Fruit fly (Drosophila melanogaster) whole organism, embryonic: ENCODE data around the gene mof.

Experiments
- CG11504 ChIP-seq: fragments of 200-800 bp; sonication (Bioruptor generic); optimal IDR thresholded peaks from 3 replicates; lab custom pipeline; 2019; ENCODE audit warnings: missing biosample characterization, mild to moderate bottlenecking, missing genetic modification characterization, moderate library complexity
- CG14860 ChIP-seq: fragments of 200-800 bp; sonication (Bioruptor generic); IDR thresholded peaks from 3 replicates; pipeline ENCODE4 v1.3.6; 2022; ENCODE audit warnings: missing biosample characterization, missing genetic modification characterization; ENCODE audit not compliant: partially characterized antibody
- CG15601 ChIP-seq: fragments of 200-800 bp; sonication (Bioruptor generic); optimal IDR thresholded peaks from 3 replicates; lab custom pipeline; 2019; ENCODE audit warnings: missing biosample characterization, mild to moderate bottlenecking, missing genetic modification characterization, moderate library complexity
- CG1603 ChIP-seq: fragments of 200-800 bp; sonication (Bioruptor generic); optimal IDR thresholded peaks from 2 replicates; lab custom pipeline; 2019; ENCODE audit warnings: missing biosample characterization, mild to moderate bottlenecking, missing genetic modification characterization, moderate library complexity
- CG17186 ChIP-seq: fragments of 200-800 bp; sonication (Bioruptor generic); optimal IDR thresholded peaks from 3 replicates; lab custom pipeline; 2017; ENCODE audit warnings: missing biosample characterization, missing genetic modification reagents, missing genetic modification characterization
- CG1792 ChIP-seq: fragments of 200-800 bp; sonication (Bioruptor generic); optimal IDR thresholded peaks from 2 replicates; lab custom pipeline; 2016; ENCODE audit warnings: missing biosample characterization, missing genetic modification characterization
- CG30020 ChIP-seq: fragments of 200-800 bp; optimal IDR thresholded peaks from 2 replicates; lab custom pipeline; 2019; ENCODE audit warnings: missing biosample characterization, mild to moderate bottlenecking, missing genetic modification characterization, moderate library complexity
- CG34224 ChIP-seq: fragments of 200-800 bp; sonication (Bioruptor generic); IDR thresholded peaks from 3 replicates; pipeline ENCODE4 v1.3.6; 2022; ENCODE audit warnings: missing biosample characterization, missing genetic modification characterization; ENCODE audit not compliant: partially characterized antibody
- CG3995 ChIP-seq: fragments of 200-800 bp; sonication (Bioruptor generic); optimal IDR thresholded peaks from 3 replicates; lab custom pipeline; 2016; ENCODE audit warnings: missing biosample characterization, missing genetic modification characterization
- CG4424 ChIP-seq: fragments of 200-800 bp; sonication (Bioruptor generic); optimal IDR thresholded peaks from 3 replicates; lab custom pipeline; 2016; ENCODE audit warnings: missing biosample characterization, missing genetic modification characterization
- CG6272 ChIP-seq: fragments of 200-800 bp; sonication (Bioruptor generic); IDR thresholded peaks from 2 replicates; pipeline ENCODE4 v1.3.6; 2022; ENCODE audit warnings: missing biosample characterization, missing genetic modification characterization
- CG6689 ChIP-seq: fragments of 200-800 bp; sonication (Bioruptor generic); IDR thresholded peaks from 2 replicates; pipeline ENCODE4 v1.3.6; 2022; ENCODE audit warnings: missing biosample characterization, missing genetic modification characterization
- CG7786 ChIP-seq: fragments of 200-800 bp; sonication (Bioruptor generic); optimal IDR thresholded peaks from 2 replicates; lab custom pipeline; 2016; ENCODE audit warnings: missing biosample characterization, missing genetic modification characterization
- CrebB ChIP-seq: fragments of 200-800 bp; sonication (Bioruptor generic); optimal IDR thresholded peaks from 3 replicates; lab custom pipeline; 2018; ENCODE audit warnings: missing biosample characterization, mild to moderate bottlenecking, missing genetic modification characterization
- Dad ChIP-seq: fragments of 200-800 bp; sonication (Bioruptor generic); optimal IDR thresholded peaks from 3 replicates; lab custom pipeline; 2016; ENCODE audit warnings: missing biosample characterization, missing genetic modification characterization
- Dll ChIP-seq: fragments of 200-800 bp; sonication (Bioruptor generic); IDR thresholded peaks from 4 replicates; pipeline ENCODE4 v1.3.6; 2022; ENCODE audit warnings: missing biosample characterization, missing genetic modification characterization; ENCODE audit not compliant: partially characterized antibody
- Fer2 ChIP-seq: fragments of 200-800 bp; sonication (Bioruptor generic); optimal IDR thresholded peaks from 2 replicates; lab custom pipeline; 2018; ENCODE audit warnings: missing biosample characterization, mild to moderate bottlenecking, missing genetic modification characterization, moderate library complexity
- Fer3 ChIP-seq: fragments of 200-800 bp; sonication (Bioruptor generic); optimal IDR thresholded peaks from 2 replicates; lab custom pipeline; 2018; ENCODE audit warnings: missing biosample characterization, mild to moderate bottlenecking, missing genetic modification characterization, moderate library complexity
- Hey ChIP-seq: fragments of 200-800 bp; sonication (Bioruptor generic); optimal IDR thresholded peaks from 3 replicates; lab custom pipeline; 2018; ENCODE audit warnings: missing biosample characterization, mild to moderate bottlenecking, missing genetic modification characterization
- MESR4 ChIP-seq: fragments of 200-800 bp; sonication (Bioruptor generic); optimal IDR thresholded peaks from 2 replicates; lab custom pipeline; 2018; ENCODE audit warnings: missing biosample characterization, mild to moderate bottlenecking, missing genetic modification characterization, moderate library complexity
- Myb ChIP-seq: fragments of 200-800 bp; sonication (Bioruptor generic); optimal IDR thresholded peaks from 2 replicates; lab custom pipeline; 2016; ENCODE audit warnings: missing biosample characterization, missing genetic modification characterization
- NFAT ChIP-seq: fragments of 200-800 bp; sonication (Bioruptor generic); IDR thresholded peaks from 2 replicates; pipeline ENCODE4 v1.3.6; 2022; ENCODE audit warnings: missing biosample characterization, missing genetic modification characterization
- NK7.1 ChIP-seq: fragments of 200-800 bp; sonication (Bioruptor generic); optimal IDR thresholded peaks from 3 replicates; lab custom pipeline; 2016; ENCODE audit warnings: missing biosample characterization, missing genetic modification characterization
- Nf-YA ChIP-seq: fragments of 200-800 bp; sonication (Bioruptor generic); IDR thresholded peaks from 2 replicates; pipeline ENCODE4 v1.3.6; 2022; ENCODE audit warnings: missing biosample characterization, missing genetic modification characterization
- bcd ChIP-seq: fragments of 200-800 bp; sonication (Bioruptor generic); optimal IDR thresholded peaks from 2 replicates; lab custom pipeline; 2017; ENCODE audit warnings: missing biosample characterization, mild to moderate bottlenecking, missing genetic modification characterization
- cato ChIP-seq: fragments of 200-800 bp; sonication (Bioruptor generic); optimal IDR thresholded peaks from 2 replicates; lab custom pipeline; 2016; ENCODE audit warnings: missing biosample characterization, missing genetic modification characterization, borderline replicate concordance
- caup ChIP-seq: fragments of 200-800 bp; sonication (Bioruptor generic); optimal IDR thresholded peaks from 3 replicates; lab custom pipeline; 2017; ENCODE audit warnings: missing biosample characterization, mild to moderate bottlenecking, missing genetic modification characterization, moderate library complexity; ENCODE audit not compliant: severe bottlenecking
- cg ChIP-seq: fragments of 200-800 bp; sonication (Bioruptor generic); optimal IDR thresholded peaks from 3 replicates; lab custom pipeline; 2019; ENCODE audit warnings: missing biosample characterization, mild to moderate bottlenecking, missing genetic modification characterization, moderate library complexity
- croc ChIP-seq: fragments of 200-800 bp; sonication (Bioruptor generic); conservative IDR thresholded peaks from 3 replicates; pipeline ENCODE4 v1.3.6; 2022; ENCODE audit warnings: missing biosample characterization, missing genetic modification characterization
- crp ChIP-seq, 2 experiments: fragments of 200-800 bp; sonication (Bioruptor generic); optimal IDR thresholded peaks; 2 replicates in 1 of 2; 3 replicates in 1 of 2; lab custom pipeline; 2017; ENCODE audit warnings: missing biosample characterization in 2 of 2, missing genetic modification characterization in 2 of 2, mild to moderate bottlenecking in 1 of 2, moderate library complexity in 1 of 2
- dmrt11E ChIP-seq: fragments of 200-800 bp; sonication (Bioruptor generic); optimal IDR thresholded peaks from 3 replicates; lab custom pipeline; 2018; ENCODE audit warnings: missing biosample characterization, mild to moderate bottlenecking, missing genetic modification characterization, moderate library complexity
- fu2 ChIP-seq: fragments of 200-800 bp; sonication (Bioruptor generic); optimal IDR thresholded peaks from 2 replicates; lab custom pipeline; 2016; ENCODE audit warnings: missing biosample characterization, missing genetic modification characterization
- gro ChIP-seq: fragments of 200-800 bp; sonication (Bioruptor generic); optimal IDR thresholded peaks from 2 replicates; lab custom pipeline; 2016; ENCODE audit warnings: missing biosample characterization, missing genetic modification characterization
- hbn ChIP-seq: fragments of 200-800 bp; sonication (Bioruptor generic); IDR thresholded peaks from 2 replicates; pipeline ENCODE4 v1.3.6; 2022; ENCODE audit warnings: missing biosample characterization, missing genetic modification characterization; ENCODE audit not compliant: partially characterized antibody
- hkb ChIP-seq, 2 experiments: fragments of 200-800 bp in 1 of 2; fragments of >200 bp in 1 of 2; sonication (Bioruptor generic) in 1 of 2; IDR thresholded peaks in 1 of 2; optimal IDR thresholded peaks in 1 of 2; 2 replicates each; pipeline versions ENCODE4 v1.3.6 to Lab custom; 2017 to 2022; ENCODE audit warnings: missing biosample characterization in 1 of 2, missing genetic modification characterization in 1 of 2
- insv ChIP-seq, 2 experiments: fragments of 200-800 bp; sonication (Bioruptor generic); optimal IDR thresholded peaks; 3 replicates each; lab custom pipeline; 2016 to 2018; ENCODE audit warnings: missing biosample characterization in 2 of 2, missing genetic modification characterization in 2 of 2
- jumu ChIP-seq: fragments of 200-800 bp; sonication (Bioruptor generic); optimal IDR thresholded peaks from 3 replicates; lab custom pipeline; 2016; ENCODE audit warnings: missing biosample characterization, missing genetic modification characterization
- lbe ChIP-seq: fragments of 200-800 bp; sonication (Bioruptor generic); optimal IDR thresholded peaks from 2 replicates; lab custom pipeline; 2016; ENCODE audit warnings: missing biosample characterization, mild to moderate bottlenecking, missing genetic modification characterization
- mam ChIP-seq: fragments of 200-800 bp; sonication (Bioruptor generic); optimal IDR thresholded peaks from 3 replicates; lab custom pipeline; 2016; ENCODE audit warnings: missing biosample characterization, missing genetic modification characterization
- nerfin-1 ChIP-seq: fragments of 200-800 bp; sonication (Bioruptor generic); optimal IDR thresholded peaks from 3 replicates; lab custom pipeline; 2019; ENCODE audit warnings: missing biosample characterization, mild to moderate bottlenecking, missing genetic modification characterization, moderate library complexity
- phol ChIP-seq: fragments of 200-800 bp; sonication (Bioruptor generic); optimal IDR thresholded peaks from 3 replicates; lab custom pipeline; 2018; ENCODE audit warnings: missing biosample characterization, mild to moderate bottlenecking, missing genetic modification characterization, moderate library complexity
- sug ChIP-seq: fragments of 200-800 bp; optimal IDR thresholded peaks from 2 replicates; lab custom pipeline; 2019; ENCODE audit warnings: missing biosample characterization, mild to moderate bottlenecking, missing genetic modification characterization, moderate library complexity
- tin ChIP-seq: fragments of 200-800 bp; sonication (Bioruptor generic); optimal IDR thresholded peaks from 3 replicates; lab custom pipeline; 2016; ENCODE audit warnings: missing biosample characterization, missing genetic modification characterization
- tx ChIP-seq: fragments of 200-800 bp; sonication (Bioruptor generic); optimal IDR thresholded peaks from 2 replicates; lab custom pipeline; 2016; ENCODE audit warnings: missing biosample characterization, missing genetic modification characterization
- zen2 ChIP-seq: fragments of 200-800 bp; sonication (Bioruptor generic); IDR thresholded peaks from 3 replicates; pipeline ENCODE4 v1.3.6; 2022; ENCODE audit warnings: missing biosample characterization, missing genetic modification characterization; ENCODE audit not compliant: partially characterized antibody
- zfh1 ChIP-seq: fragments of 200-800 bp; sonication (Bioruptor generic); IDR thresholded peaks from 3 replicates; pipeline ENCODE4 v1.3.6; 2022; ENCODE audit warnings: missing biosample characterization, missing genetic modification characterization

mof gene

DNA sequence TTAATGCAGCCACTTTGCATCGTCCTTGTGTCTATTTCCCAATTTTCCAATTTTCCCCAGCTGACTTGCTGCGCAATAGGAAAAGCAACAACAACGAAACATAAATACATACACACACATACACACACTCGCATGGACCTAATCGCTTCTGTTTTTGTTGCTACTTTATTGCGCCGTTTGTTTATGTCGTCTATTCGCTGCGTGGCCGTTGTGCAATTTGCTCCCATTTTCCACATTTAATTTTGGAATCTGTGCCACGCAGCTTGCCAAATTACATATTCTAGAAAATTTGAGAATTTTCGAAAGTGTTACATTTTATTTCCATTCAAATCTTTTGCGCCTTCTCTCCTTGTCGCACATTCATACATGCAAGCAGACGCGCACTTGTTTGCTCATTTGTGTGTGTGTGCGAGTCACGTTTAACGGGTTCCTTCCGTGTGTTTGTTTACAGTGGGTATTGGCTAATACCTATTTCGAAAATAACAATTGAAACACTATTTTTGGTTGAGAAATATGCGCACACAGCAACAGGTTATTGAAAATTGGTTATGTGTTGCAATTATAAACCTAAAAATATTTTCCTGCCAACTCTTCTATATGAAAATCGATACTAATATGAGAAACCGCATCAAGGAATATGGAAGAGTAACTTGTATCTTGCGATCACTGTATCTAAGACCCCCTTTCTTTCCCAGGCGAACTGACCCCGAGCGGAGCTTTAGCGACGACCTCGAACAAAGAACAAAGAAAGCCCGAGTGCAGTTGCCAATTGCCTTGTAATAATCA, 3.7 kb upstream of the mof start (continued):
- TF ChIP-seq jumu (no peak), CG30020 (no peak), CG6689 (GFP tag; lab: Robert Waterston, UW) (0 out of 2 replicates have a peak, but pooled peaks have one; percentile 39)

DNA sequence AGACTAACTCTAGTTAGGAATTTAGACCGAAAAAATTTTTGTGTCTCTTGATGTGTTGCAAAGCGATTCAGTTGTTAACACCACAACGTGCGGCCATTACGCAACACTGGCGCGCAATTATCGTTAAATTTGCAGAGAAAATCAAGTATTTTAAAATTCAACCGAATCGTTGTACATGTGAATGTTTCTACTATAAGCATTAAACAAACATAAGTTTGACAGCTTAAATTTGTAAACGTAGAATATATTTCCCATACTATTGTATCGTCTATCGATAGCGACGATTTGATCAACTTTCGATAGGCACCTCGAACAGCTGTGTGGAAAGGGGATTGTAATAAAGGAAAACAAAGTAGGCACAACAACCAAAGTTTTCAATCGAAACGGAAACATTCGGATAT, 2.9 kb upstream of the mof start, which contains the start of the genes Usp30 and CG16721:
TSS of gene Usp30 (minus strand) at position 245 of the 401 bp plus-strand sequence.
TSS of gene CG16721 (plus strand) at position 327 of the 401 bp plus-strand sequence.
- peak; percentile 41 for TF ChIP-seq CrebB (tag; lab: Kevin White, UChicago)
- peak; percentile 9 for TF ChIP-seq CG1792
- TF ChIP-seq CG6272, result 0 out of 2 replicates have a peak, but pooled peaks have one; percentile 11
- peak; percentile 54 for TF ChIP-seq CG7786 (GFP tag; lab: Kevin White, UChicago)
- peak; percentile 66 for TF ChIP-seq CG14860 (GFP tag; lab: Robert Waterston, UW)
- no peak for TF ChIP-seq cg (GFP tag; lab: Kevin White, UChicago)
- TF ChIP-seq Myb (GFP tag; lab: Kevin White, UChicago), result peak; percentile 65
- TF ChIP-seq CG17186 (GFP tag; lab: Kevin White, UChicago), result peak; percentile 81
- peak; percentile 87 for TF ChIP-seq CG34224 (GFP tag; lab: Robert Waterston, UW)
- peak; percentile 44 for TF ChIP-seq NFAT (GFP tag; lab: Robert Waterston, UW)
- peak; percentile 75 for TF ChIP-seq MESR4 (GFP tag; lab: Kevin White, UChicago)
- TF ChIP-seq cato (GFP tag; lab: Kevin White, UChicago), result no peak
- peak; percentile 20 for TF ChIP-seq CG3995 (GFP tag; lab: Kevin White, UChicago)
- TF ChIP-seq NK7.1 (GFP tag; lab: Kevin White, UChicago), result no peak
- TF ChIP-seq CG11504 (tag; lab: Kevin White, UChicago), result no peak
- peak; percentile 78 for TF ChIP-seq CG1603 (tag; lab: Kevin White, UChicago)
- TF ChIP-seq Nf-YA (GFP tag; lab: Robert Waterston, UW), result no peak
- peak; percentile 71 for TF ChIP-seq lbe
- TF ChIP-seq dmrt11E (tag; lab: Kevin White, UChicago), result peak; percentile 10
- peak; percentile 41 for TF ChIP-seq CG4424 (GFP tag; lab: Kevin White, UChicago)
- peak; percentile 1 for TF ChIP-seq nerfin-1 (tag; lab: Kevin White, UChicago)
- peak; percentile 72 for TF ChIP-seq mam (GFP tag; lab: Kevin White, UChicago)
- TF ChIP-seq caup, result peak; percentile 62
- TF ChIP-seq Fer2, result peak; percentile 3
- no peak for TF ChIP-seq hkb (optimal IDR thresholded peaks at IDR 0.05; lab: Kevin White, UChicago)
- 0 out of 2 replicates have a peak, but pooled peaks have one; percentile 15 for TF ChIP-seq hkb (GFP tag; IDR thresholded peaks at IDR 0.05; lab: Robert Waterston, UW)
- peak; percentile 69 for TF ChIP-seq hbn (GFP tag; lab: Robert Waterston, UW)
- peak; percentile 42 to 88 for TF ChIP-seq crp (GFP tag; optimal IDR thresholded peaks at IDR 0.05; lab: Kevin White, UChicago)
- TF ChIP-seq bcd (GFP tag; lab: Kevin White, UChicago), result no peak
- peak; percentile 37 for TF ChIP-seq tin (GFP tag; lab: Kevin White, UChicago)
- peak; percentile 25 for TF ChIP-seq gro (GFP tag; lab: Kevin White, UChicago)
- TF ChIP-seq croc (GFP tag; lab: Robert Waterston, UW), result no peak
- TF ChIP-seq tx (GFP tag; lab: Kevin White, UChicago), result peak; percentile 37
- peak in 1 of 2 experiments; percentile 34 for TF ChIP-seq insv (GFP tag; optimal IDR thresholded peaks at IDR 0.05; lab: Kevin White, UChicago)
- peak; percentile 28; the same call in 1 of the 3 replicates for TF ChIP-seq zfh1 (GFP tag; lab: Robert Waterston, UW)
- TF ChIP-seq sug (tag; lab: Kevin White, UChicago), result peak; percentile 43
- peak; percentile 51 for TF ChIP-seq fu2 (GFP tag; lab: Kevin White, UChicago)
- peak; percentile 47; the same call in 1 of the 3 replicates for TF ChIP-seq zen2 (GFP tag; lab: Robert Waterston, UW)
- peak; percentile 48 for TF ChIP-seq Dad (GFP tag; lab: Kevin White, UChicago)
- TF ChIP-seq Fer3, result peak; percentile 28
- peak; percentile 83 for TF ChIP-seq Dll (GFP tag; lab: Robert Waterston, UW)
- TF ChIP-seq CG15601 (tag; lab: Kevin White, UChicago), result peak; percentile 14
- TF ChIP-seq phol (tag; lab: Kevin White, UChicago), result peak; percentile 55
- TF ChIP-seq Hey (tag; lab: Kevin White, UChicago), result no peak
